Worm (Caenorhabditis elegans): ENCODE data around the gene ZC443.4.

ce11 chrV:12773852-12774251 lies 45.8 kb downstream of the ZC443.4 start:
- TF ChIP-seq ama-1 (optimal IDR thresholded peaks at IDR 0.05), result no peak
- TF ChIP-seq nhr-237 (tag; optimal IDR thresholded peaks at IDR 0.05), result no peak
- no peak for TF ChIP-seq egl-27 (tag; optimal IDR thresholded peaks at IDR 0.05)
